In the genomic region with DNA sequence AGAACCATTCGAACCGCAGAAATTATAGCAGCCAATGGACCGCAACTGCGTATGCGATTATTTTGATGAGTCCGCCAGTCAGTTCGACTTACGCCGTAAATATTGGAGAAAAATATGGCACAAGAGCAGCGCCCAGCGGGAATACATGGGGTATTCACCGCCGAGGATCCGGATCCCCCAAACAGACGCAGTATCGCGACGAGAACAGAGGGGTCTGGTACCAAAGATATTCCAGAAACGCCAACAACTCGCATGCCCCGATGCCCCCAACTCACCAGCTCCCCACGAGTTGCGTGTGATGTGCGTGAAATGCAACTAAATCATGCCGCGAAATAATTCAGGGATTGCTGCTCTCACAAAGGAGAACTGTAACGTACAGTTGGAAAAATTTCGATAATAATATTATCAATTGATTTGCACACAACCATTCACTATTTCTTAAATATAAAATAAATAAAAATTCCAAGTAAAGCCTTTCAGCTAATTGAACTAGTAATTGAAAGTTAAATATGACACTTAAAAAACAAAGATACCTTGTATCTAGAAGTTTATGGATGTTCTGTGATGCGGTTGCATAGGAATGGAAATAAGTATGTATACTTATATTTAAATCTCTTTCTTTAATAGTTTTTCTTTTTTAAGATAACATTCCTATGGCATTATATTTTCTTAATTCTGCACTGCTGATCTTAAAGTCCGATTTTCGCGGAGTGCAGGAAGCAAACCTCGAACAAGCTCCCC, we compare ENCODE assay signal across 5 fruit fly cellular contexts.
TF ChIP-seq lines count a peak whose summit lies in the region.

No protein-coding gene starts in this region.

- no peak for TF ChIP-seq CTCF in whole organism, embryonic (GFP tag; optimal IDR thresholded peaks at IDR 0.05; lab: Kevin White, UChicago)

TF ChIP-seq in whole organism, 6 proteins besides CTCF, POLR2A, EP300 and RAD21:
- TF ChIP-seq pan (optimal IDR thresholded peaks at IDR 0.05; lab: Kevin White, UChicago) (no peak), Dll (optimal IDR thresholded peaks at IDR 0.05; lab: Kevin White, UChicago) (peak; percentile 53)

TF ChIP-seq in whole organism, embryonic, 481 proteins besides CTCF, POLR2A, EP300 and RAD21 (continues in another document):
- TF ChIP-seq danr (GFP tag; IDR thresholded peaks at IDR 0.05; lab: Robert Waterston, UW): no peak
- TF ChIP-seq trem (tag; optimal IDR thresholded peaks at IDR 0.05; lab: Kevin White, UChicago): peak; percentile 17
- peak; percentile 26 for TF ChIP-seq nom (GFP tag; optimal IDR thresholded peaks at IDR 0.05; lab: Kevin White, UChicago)
- 0 out of 3 replicates have a peak, but pooled peaks have one; percentile 22 for TF ChIP-seq ci (GFP tag; IDR thresholded peaks at IDR 0.05; lab: Robert Waterston, UW)
- TF ChIP-seq CG2678 (tag; optimal IDR thresholded peaks at IDR 0.05; lab: Kevin White, UChicago): peak; percentile 7
- peak; percentile 33 for TF ChIP-seq phol (tag; optimal IDR thresholded peaks at IDR 0.05; lab: Kevin White, UChicago)
- no peak for TF ChIP-seq ewg (GFP tag; optimal IDR thresholded peaks at IDR 0.05; lab: Kevin White, UChicago)
- TF ChIP-seq CG2712 (tag; optimal IDR thresholded peaks at IDR 0.05; lab: Kevin White, UChicago): peak; percentile 32
- no peak for TF ChIP-seq CG12236 (GFP tag; optimal IDR thresholded peaks at IDR 0.05; lab: Kevin White, UChicago)
- TF ChIP-seq Blimp-1 (GFP tag; optimal IDR thresholded peaks at IDR 0.05; lab: Kevin White, UChicago): peak; percentile 21
- TF ChIP-seq CG31441 (GFP tag; IDR thresholded peaks at IDR 0.05; lab: Robert Waterston, UW): peak; percentile 17; the same call in 1 of the 2 replicates
- peak; percentile 29 for TF ChIP-seq sd (tag; optimal IDR thresholded peaks at IDR 0.05; lab: Kevin White, UChicago)
- no peak for TF ChIP-seq CG17186 (GFP tag; optimal IDR thresholded peaks at IDR 0.05; lab: Kevin White, UChicago)
- TF ChIP-seq Med (GFP tag; lab: Kevin White, UChicago): peak; percentile 1
- no peak for TF ChIP-seq CG18476 (GFP tag; optimal IDR thresholded peaks at IDR 0.05; lab: Kevin White, UChicago)
- TF ChIP-seq CG14710 (tag; optimal IDR thresholded peaks at IDR 0.05; lab: Kevin White, UChicago): peak; percentile 18
- TF ChIP-seq lola (GFP tag; optimal IDR thresholded peaks at IDR 0.05; lab: Kevin White, UChicago): peak in 1 of 3 experiments; percentile 28
- TF ChIP-seq bsh (GFP tag; optimal IDR thresholded peaks at IDR 0.05; lab: Kevin White, UChicago): peak in 1 of 2 experiments; percentile 15
- TF ChIP-seq crol (GFP tag; IDR thresholded peaks at IDR 0.05; lab: Robert Waterston, UW): no peak

TF ChIP-seq in whole organism, prepupa, 60 proteins besides CTCF, POLR2A, EP300 and RAD21 (continues in another document):
- TF ChIP-seq salr (GFP tag; optimal IDR thresholded peaks at IDR 0.05; lab: Kevin White, UChicago): peak; percentile 18 to 45
- peak; percentile 51 for TF ChIP-seq pdm3 (GFP tag; optimal IDR thresholded peaks at IDR 0.05; lab: Kevin White, UChicago)
- TF ChIP-seq ss (GFP tag; optimal IDR thresholded peaks at IDR 0.05; lab: Kevin White, UChicago): peak; percentile 69 to 70
- peak; percentile 60 for TF ChIP-seq Ets96B (tag; optimal IDR thresholded peaks at IDR 0.05; lab: Kevin White, UChicago)
- TF ChIP-seq CG11902 (GFP tag; optimal IDR thresholded peaks at IDR 0.05; lab: Kevin White, UChicago): peak; percentile 41
- TF ChIP-seq eg (GFP tag; IDR thresholded peaks at IDR 0.05; lab: Robert Waterston, UW): no peak
- peak; percentile 21 for TF ChIP-seq CG7368 (GFP tag; optimal IDR thresholded peaks at IDR 0.05; lab: Kevin White, UChicago)
- TF ChIP-seq Sox14 (GFP tag; optimal IDR thresholded peaks at IDR 0.05; lab: Kevin White, UChicago): peak; percentile 42
- TF ChIP-seq net (GFP tag; optimal IDR thresholded peaks at IDR 0.05; lab: Kevin White, UChicago): peak; percentile 57
- peak; percentile 2 for TF ChIP-seq CG6854 (GFP tag; optimal IDR thresholded peaks at IDR 0.05; lab: Kevin White, UChicago)
- no peak for TF ChIP-seq CG8119 (GFP tag; IDR thresholded peaks at IDR 0.05; lab: Robert Waterston, UW)
- TF ChIP-seq lz (GFP tag; optimal IDR thresholded peaks at IDR 0.05; lab: Kevin White, UChicago): peak; percentile 71
- TF ChIP-seq Hr38 (GFP tag; optimal IDR thresholded peaks at IDR 0.05; lab: Kevin White, UChicago): no peak
- peak; percentile 78 for TF ChIP-seq CG3919 (GFP tag; optimal IDR thresholded peaks at IDR 0.05; lab: Kevin White, UChicago)
- TF ChIP-seq Met (GFP tag; optimal IDR thresholded peaks at IDR 0.05; lab: Kevin White, UChicago): peak; percentile 79
- peak; percentile 74 for TF ChIP-seq Smox (GFP tag; optimal IDR thresholded peaks at IDR 0.05; lab: Kevin White, UChicago)
- peak; percentile 6 for TF ChIP-seq Lpt (GFP tag; optimal IDR thresholded peaks at IDR 0.05; lab: Kevin White, UChicago)
- TF ChIP-seq CG34406 (GFP tag; optimal IDR thresholded peaks at IDR 0.05; lab: Kevin White, UChicago): peak; percentile 47
- TF ChIP-seq OdsH (GFP tag; optimal IDR thresholded peaks at IDR 0.05; lab: Kevin White, UChicago): peak; percentile 59
- TF ChIP-seq CG10631 (GFP tag; optimal IDR thresholded peaks at IDR 0.05; lab: Kevin White, UChicago): peak; percentile 80
- peak; percentile 86 for TF ChIP-seq svp (GFP tag; lab: Kevin White, UChicago)

TF ChIP-seq in whole organism, pupa, 21 proteins besides CTCF, POLR2A, EP300 and RAD21:
- TF ChIP-seq Pif1B (GFP tag; optimal IDR thresholded peaks at IDR 0.05; lab: Kevin White, UChicago) (peak; percentile 55), EcR (GFP tag; optimal IDR thresholded peaks at IDR 0.05; lab: Kevin White, UChicago) (peak; percentile 41), CG12605 (GFP tag; IDR thresholded peaks at IDR 0.05; lab: Robert Waterston, UW) (no peak), CG13204 (GFP tag; optimal IDR thresholded peaks at IDR 0.05; lab: Kevin White, UChicago) (peak; percentile 38), CG14655 (GFP tag; optimal IDR thresholded peaks at IDR 0.05; lab: Kevin White, UChicago) (peak; percentile 85), Pif1A (GFP tag; optimal IDR thresholded peaks at IDR 0.05; lab: Kevin White, UChicago) (peak; percentile 64), gl (tag; optimal IDR thresholded peaks at IDR 0.05; lab: Kevin White, UChicago) (no peak), CG8159 (tag; optimal IDR thresholded peaks at IDR 0.05; lab: Kevin White, UChicago) (peak; percentile 92), CG10348 (GFP tag; IDR thresholded peaks at IDR 0.05; lab: Robert Waterston, UW) (no peak), rn (GFP tag; IDR thresholded peaks at IDR 0.05; lab: Robert Waterston, UW) (no peak), CG15710 (tag; optimal IDR thresholded peaks at IDR 0.05; lab: Kevin White, UChicago) (peak; percentile 78), CG9948 (tag; optimal IDR thresholded peaks at IDR 0.05; lab: Kevin White, UChicago) (peak; percentile 80), CG8301 (tag; optimal IDR thresholded peaks at IDR 0.05; lab: Kevin White, UChicago) (peak; percentile 59), Ets98B (GFP tag; IDR thresholded peaks at IDR 0.05; lab: Robert Waterston, UW) (no peak), CG32121 (GFP tag; IDR thresholded peaks at IDR 0.05; lab: Robert Waterston, UW) (no peak), CG4496 (GFP tag; IDR thresholded peaks at IDR 0.05; lab: Robert Waterston, UW) (0 out of 3 replicates have a peak, but pooled peaks have one; percentile 50), CG17806 (tag; optimal IDR thresholded peaks at IDR 0.05; lab: Kevin White, UChicago) (peak; percentile 69), Snoo (tag; optimal IDR thresholded peaks at IDR 0.05; lab: Kevin White, UChicago) (peak; percentile 44), CG34367 (tag; optimal IDR thresholded peaks at IDR 0.05; lab: Kevin White, UChicago) (peak; percentile 52), fd96Ca (GFP tag; IDR thresholded peaks at IDR 0.05; lab: Robert Waterston, UW) (no peak)

TF ChIP-seq in whole organism, wandering third instar larva, 38 proteins besides CTCF, POLR2A, EP300 and RAD21 (continues in another document):
- peak; percentile 70 for TF ChIP-seq Hr83 (GFP tag; optimal IDR thresholded peaks at IDR 0.05; lab: Kevin White, UChicago; ENCODE audit: poor library complexity, severe bottlenecking)
- TF ChIP-seq Vsx2 (GFP tag; optimal IDR thresholded peaks at IDR 0.05; lab: Kevin White, UChicago; ENCODE audit: partially characterized antibody): no peak
- TF ChIP-seq dl (GFP tag; optimal IDR thresholded peaks at IDR 0.05; lab: Kevin White, UChicago; ENCODE audit: insufficient read depth in 1 of 2, partially characterized antibody in 2 of 2): no peak
- no peak for TF ChIP-seq CG32264 (GFP tag; optimal IDR thresholded peaks at IDR 0.05; lab: Kevin White, UChicago)
- TF ChIP-seq dmrt93B (GFP tag; optimal IDR thresholded peaks at IDR 0.05; lab: Kevin White, UChicago): peak; percentile 73
- TF ChIP-seq h (GFP tag; optimal IDR thresholded peaks at IDR 0.05; lab: Kevin White, UChicago): peak; percentile 55
- TF ChIP-seq Mio (GFP tag; optimal IDR thresholded peaks at IDR 0.05; lab: Kevin White, UChicago): no peak
- peak in 1 of 2 experiments; percentile 65 for TF ChIP-seq foxo (GFP tag; optimal IDR thresholded peaks at IDR 0.05; lab: Kevin White, UChicago)
- TF ChIP-seq usp (GFP tag; optimal IDR thresholded peaks at IDR 0.05; lab: Kevin White, UChicago): no peak
- TF ChIP-seq sv (GFP tag; optimal IDR thresholded peaks at IDR 0.05; lab: Kevin White, UChicago): no peak
- TF ChIP-seq Abd-B (GFP tag; optimal IDR thresholded peaks at IDR 0.05; lab: Kevin White, UChicago): no peak
- TF ChIP-seq CG9705 (GFP tag; optimal IDR thresholded peaks at IDR 0.05; lab: Kevin White, UChicago): peak; percentile 41
- TF ChIP-seq Dif (GFP tag; optimal IDR thresholded peaks at IDR 0.05; lab: Kevin White, UChicago; ENCODE audit: partially characterized antibody): no peak
- peak; percentile 21 for TF ChIP-seq ey (GFP tag; optimal IDR thresholded peaks at IDR 0.05; lab: Kevin White, UChicago)
- TF ChIP-seq tai (GFP tag; optimal IDR thresholded peaks at IDR 0.05; lab: Kevin White, UChicago): no peak
- TF ChIP-seq sage (GFP tag; optimal IDR thresholded peaks at IDR 0.05; lab: Kevin White, UChicago): no peak
- TF ChIP-seq Rel (GFP tag; optimal IDR thresholded peaks at IDR 0.05; lab: Kevin White, UChicago): no peak
- peak; percentile 90 for TF ChIP-seq Rel (tag; optimal IDR thresholded peaks at IDR 0.05; lab: Kevin White, UChicago)
- peak; percentile 42 for TF ChIP-seq woc (GFP tag; optimal IDR thresholded peaks at IDR 0.05; lab: Kevin White, UChicago)
- TF ChIP-seq OdsH (GFP tag; optimal IDR thresholded peaks at IDR 0.05; lab: Kevin White, UChicago): peak; percentile 40
- peak; percentile 84 for TF ChIP-seq HLH106 (tag; optimal IDR thresholded peaks at IDR 0.05; lab: Kevin White, UChicago)
- peak; percentile 18 for TF ChIP-seq rgr (GFP tag; optimal IDR thresholded peaks at IDR 0.05; lab: Kevin White, UChicago)
- TF ChIP-seq fru (GFP tag; optimal IDR thresholded peaks at IDR 0.05; lab: Kevin White, UChicago): peak; percentile 68
- TF ChIP-seq Myc (optimal IDR thresholded peaks at IDR 0.05; lab: Kevin White, UChicago): no peak
- TF ChIP-seq psq (GFP tag; optimal IDR thresholded peaks at IDR 0.05; lab: Kevin White, UChicago): peak; percentile 39
- TF ChIP-seq brk (GFP tag; optimal IDR thresholded peaks at IDR 0.05; lab: Kevin White, UChicago): no peak
- TF ChIP-seq Sp1 (GFP tag; optimal IDR thresholded peaks at IDR 0.05; lab: Kevin White, UChicago): peak; percentile 77
